Fruit fly (Drosophila melanogaster) whole organism, prepupa: Measurements from ENCODE around the gene CG31826.

Source experiments
- Blimp-1 ChIP-seq: fragments of 200-800 bp; sonication (Bioruptor generic); optimal IDR thresholded peaks from 3 replicates; lab custom pipeline; 2017; ENCODE audit warnings: missing biosample characterization, missing genetic modification characterization, mild to moderate bottlenecking, moderate library complexity, missing genetic modification reagents
- CG10669 ChIP-seq: fragments of 200-800 bp; sonication (Bioruptor generic); optimal IDR thresholded peaks from 3 replicates; lab custom pipeline; 2018; ENCODE audit warnings: missing biosample characterization, mild to moderate bottlenecking, missing genetic modification characterization, moderate library complexity
- CG11294 ChIP-seq: fragments of 200-800 bp; sonication (Bioruptor generic); IDR thresholded peaks from 2 replicates; pipeline ENCODE4 v1.3.6; 2022; ENCODE audit warnings: missing biosample characterization, missing genetic modification characterization
- CG11762 ChIP-seq: fragments of 200-800 bp; sonication (Bioruptor generic); optimal IDR thresholded peaks from 3 replicates; lab custom pipeline; 2016; ENCODE audit warnings: missing biosample characterization, missing genetic modification characterization; ENCODE audit not compliant: insufficient read depth
- CG15336 ChIP-seq: fragments of 200-800 bp; sonication (Bioruptor generic); IDR thresholded peaks from 2 replicates; pipeline ENCODE4 v1.3.6; 2022; ENCODE audit warnings: missing biosample characterization, missing genetic modification characterization
- CG16779 ChIP-seq: fragments of 200-800 bp; sonication (Bioruptor generic); optimal IDR thresholded peaks from 3 replicates; lab custom pipeline; 2017; ENCODE audit warnings: missing biosample characterization, mild to moderate bottlenecking, missing genetic modification characterization
- CG3032 ChIP-seq: fragments of 200-800 bp; optimal IDR thresholded peaks from 2 replicates; lab custom pipeline; 2019; ENCODE audit warnings: missing biosample characterization, mild to moderate bottlenecking, missing genetic modification characterization, moderate library complexity
- CG34406 ChIP-seq: fragments of 200-800 bp; sonication (Bioruptor generic); optimal IDR thresholded peaks from 3 replicates; lab custom pipeline; 2016; ENCODE audit warnings: missing biosample characterization, missing genetic modification characterization
- CG4318 ChIP-seq: fragments of 200-800 bp; sonication (Bioruptor generic); optimal IDR thresholded peaks from 3 replicates; lab custom pipeline; 2017; ENCODE audit warnings: missing biosample characterization, mild to moderate bottlenecking, missing genetic modification characterization
- CG6163 ChIP-seq: fragments of 200-800 bp; sonication (Bioruptor generic); IDR thresholded peaks from 3 replicates; pipeline ENCODE4 v1.3.6; 2022; ENCODE audit warnings: missing biosample characterization, missing genetic modification characterization
- CG6854 ChIP-seq: fragments of 200-800 bp; sonication (Bioruptor generic); optimal IDR thresholded peaks from 2 replicates; lab custom pipeline; 2017; ENCODE audit warnings: missing biosample characterization, mild to moderate bottlenecking, missing genetic modification characterization
- CG7368 ChIP-seq: fragments of 200-800 bp; sonication (Bioruptor generic); optimal IDR thresholded peaks from 3 replicates; lab custom pipeline; 2016; ENCODE audit warnings: missing biosample characterization, missing genetic modification characterization
- CG8119 ChIP-seq: fragments of 200-800 bp; sonication (Bioruptor generic); IDR thresholded peaks from 3 replicates; pipeline ENCODE4 v1.3.6; 2022; ENCODE audit warnings: missing biosample characterization, missing genetic modification characterization
- CG8319 ChIP-seq: fragments of 200-800 bp; sonication (Bioruptor generic); optimal IDR thresholded peaks from 3 replicates; lab custom pipeline; 2016; ENCODE audit warnings: missing biosample characterization, missing genetic modification characterization
- CG8632 ChIP-seq: fragments of 200-800 bp; sonication (Bioruptor generic); optimal IDR thresholded peaks from 3 replicates; lab custom pipeline; 2016; ENCODE audit warnings: missing biosample characterization, missing genetic modification characterization
- Ets21C ChIP-seq: fragments of 200-800 bp; sonication (Bioruptor generic); optimal IDR thresholded peaks from 3 replicates; lab custom pipeline; 2016; ENCODE audit warnings: missing biosample characterization, missing genetic modification characterization
- Gug ChIP-seq: fragments of 200-800 bp; sonication (Bioruptor generic); IDR thresholded peaks from 2 replicates; pipeline ENCODE4 v1.3.6; 2022; ENCODE audit warnings: missing biosample characterization, missing genetic modification characterization
- Hr38 ChIP-seq: sonication (Bioruptor generic); optimal IDR thresholded peaks from 2 replicates; lab custom pipeline; 2016; ENCODE audit warnings: missing biosample characterization, missing genetic modification characterization
- Hr39 ChIP-seq: fragments of 200-800 bp; sonication (Bioruptor generic); optimal IDR thresholded peaks from 2 replicates; lab custom pipeline; 2016; ENCODE audit warnings: missing biosample characterization, missing genetic modification characterization
- Met ChIP-seq: fragments of 200-800 bp; sonication (Bioruptor generic); optimal IDR thresholded peaks from 3 replicates; lab custom pipeline; 2016; ENCODE audit warnings: missing biosample characterization, missing genetic modification characterization
- OdsH ChIP-seq: fragments of 200-800 bp; sonication (Bioruptor generic); optimal IDR thresholded peaks from 3 replicates; lab custom pipeline; 2016; ENCODE audit warnings: missing biosample characterization, missing genetic modification characterization
- Smox ChIP-seq: fragments of 200-800 bp; sonication (Bioruptor generic); optimal IDR thresholded peaks from 3 replicates; lab custom pipeline; 2016; ENCODE audit warnings: missing biosample characterization, missing genetic modification characterization
- Sox102F ChIP-seq: fragments of 200-800 bp; sonication (Bioruptor generic); optimal IDR thresholded peaks from 2 replicates; lab custom pipeline; 2016; ENCODE audit warnings: missing biosample characterization, mild to moderate bottlenecking, missing genetic modification characterization
- Sox15 ChIP-seq: fragments of 200-800 bp; sonication (Bioruptor generic); optimal IDR thresholded peaks from 3 replicates; lab custom pipeline; 2016; ENCODE audit warnings: missing biosample characterization, missing genetic modification characterization
- cyc ChIP-seq: fragments of 200-800 bp; sonication (Bioruptor generic); optimal IDR thresholded peaks from 3 replicates; lab custom pipeline; 2016; ENCODE audit warnings: missing biosample characterization, missing genetic modification characterization
- eg ChIP-seq: fragments of 200-800 bp; sonication (Bioruptor generic); IDR thresholded peaks from 3 replicates; pipeline ENCODE4 v1.3.6; 2022; ENCODE audit warnings: missing biosample characterization, missing genetic modification characterization
- esn ChIP-seq: fragments of 200-800 bp; sonication (Bioruptor generic); optimal IDR thresholded peaks from 2 replicates; lab custom pipeline; 2016; ENCODE audit warnings: missing biosample characterization, mild to moderate bottlenecking, missing genetic modification characterization, moderate library complexity
- fd85E ChIP-seq: fragments of 200-800 bp; sonication (Bioruptor generic); optimal IDR thresholded peaks from 3 replicates; lab custom pipeline; 2016; ENCODE audit warnings: missing biosample characterization, missing genetic modification characterization
- fkh ChIP-seq: fragments of 200-800 bp; sonication (Bioruptor generic); optimal IDR thresholded peaks from 3 replicates; lab custom pipeline; 2017; ENCODE audit warnings: missing biosample characterization, mild to moderate bottlenecking, missing genetic modification characterization, moderate library complexity
- lz ChIP-seq: fragments of 200-800 bp; sonication (Bioruptor generic); optimal IDR thresholded peaks from 3 replicates; lab custom pipeline; 2016; ENCODE audit warnings: missing biosample characterization, missing genetic modification characterization
- net ChIP-seq: fragments of 200-800 bp; sonication (Bioruptor generic); optimal IDR thresholded peaks from 3 replicates; lab custom pipeline; 2016; ENCODE audit warnings: missing biosample characterization, missing genetic modification characterization
- pdm3 ChIP-seq: fragments of 200-800 bp; sonication (Bioruptor generic); optimal IDR thresholded peaks from 3 replicates; lab custom pipeline; 2016; ENCODE audit warnings: missing biosample characterization, missing genetic modification characterization
- salr ChIP-seq, 2 experiments: fragments of 200-800 bp; sonication (Bioruptor generic); optimal IDR thresholded peaks; 3 replicates each; lab custom pipeline; 2016 to 2018; ENCODE audit warnings: missing biosample characterization in 2 of 2, missing genetic modification characterization in 2 of 2, mild to moderate bottlenecking in 1 of 2
- spab ChIP-seq: fragments of 200-800 bp; sonication (Bioruptor generic); optimal IDR thresholded peaks from 2 replicates; lab custom pipeline; 2017; ENCODE audit warnings: missing biosample characterization, mild to moderate bottlenecking, missing genetic modification characterization, missing genetic modification reagents
- svp ChIP-seq: fragments of 200-800 bp; sonication (Bioruptor generic); peaks from one replicate; lab custom pipeline; 2016; ENCODE audit warnings: missing biosample characterization, missing genetic modification characterization
- topi ChIP-seq: fragments of 200-800 bp; sonication (Bioruptor generic); optimal IDR thresholded peaks from 3 replicates; lab custom pipeline; 2016; ENCODE audit warnings: missing biosample characterization, missing genetic modification characterization
- vri ChIP-seq: fragments of 200-800 bp; sonication (Bioruptor generic); optimal IDR thresholded peaks from 3 replicates; lab custom pipeline; 2016; ENCODE audit warnings: missing biosample characterization, mild to moderate bottlenecking, missing genetic modification characterization

CG31826 gene

DNA sequence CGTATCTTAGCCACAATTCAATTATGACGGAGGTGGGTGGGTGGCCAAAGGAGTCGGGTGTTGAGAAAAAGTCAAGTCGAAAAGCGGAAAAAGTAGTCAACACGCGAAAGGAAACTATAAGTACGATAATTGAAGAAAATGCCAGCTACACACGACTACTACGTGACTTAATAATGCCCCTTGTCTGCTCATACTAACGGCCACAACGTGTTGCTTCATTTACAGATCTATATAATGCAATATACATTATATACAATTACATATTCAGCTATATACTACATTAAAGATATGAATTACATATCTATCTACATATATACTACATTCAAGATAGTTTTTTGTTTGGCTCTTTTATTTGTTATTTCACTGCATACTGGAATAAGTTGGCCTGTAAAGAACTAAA, at the start of gene CG31826:
Gene CG31826, minus strand, starts transcription at position 101 of the 400 bp plus-strand sequence.
- TF ChIP-seq Sox15 (no peak), cyc (GFP tag; lab: Kevin White, UChicago) (no peak)

DNA sequence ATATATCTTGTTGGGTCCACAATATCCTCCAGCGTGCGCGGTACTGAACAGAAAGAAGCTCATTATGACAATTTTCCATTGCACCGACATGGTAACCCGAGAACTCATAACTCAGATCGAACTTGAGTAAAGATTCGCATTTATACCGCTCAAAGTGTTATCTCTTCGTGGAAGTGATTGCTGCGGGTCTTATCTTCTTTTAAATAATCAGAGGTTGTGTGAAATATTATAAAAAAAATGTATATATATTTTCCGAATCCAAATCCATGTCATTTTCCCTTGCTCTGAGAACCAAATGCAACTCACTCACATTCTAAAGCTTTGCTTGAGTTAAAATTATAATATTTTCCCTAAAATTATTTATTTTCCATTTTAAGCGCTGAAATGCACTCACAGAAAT, 39.1 kb upstream of the CG31826 start, which contains the start of gene CG42876:
Gene CG42876, minus strand, starts transcription at position 101 of the 400 bp plus-strand sequence.
- TF ChIP-seq svp (GFP tag; lab: Kevin White, UChicago) (peak; percentile 72), OdsH (GFP tag; lab: Kevin White, UChicago) (no peak), CG3032 (no peak)

DNA sequence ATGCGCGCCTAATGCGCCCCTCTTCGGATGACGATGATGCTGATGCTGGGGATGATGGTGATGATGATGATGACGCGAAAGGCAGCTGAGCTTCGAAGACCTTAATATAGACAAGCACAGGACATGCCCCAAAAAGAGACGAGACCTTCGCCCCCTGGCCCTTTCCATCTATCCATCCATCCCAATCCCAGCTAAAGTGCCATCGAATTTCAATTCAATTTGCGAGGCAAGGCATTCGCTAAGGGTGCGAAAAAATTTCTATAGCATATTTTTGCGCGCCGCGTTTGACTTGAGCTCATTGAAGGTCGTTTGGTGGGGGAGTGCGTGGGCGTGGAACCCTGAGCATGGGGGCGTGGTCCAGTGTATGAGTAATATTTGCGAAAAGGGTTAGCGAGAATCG, 23.4 kb upstream of the CG31826 start:
- no peak for TF ChIP-seq Smox (GFP tag; lab: Kevin White, UChicago)
- no peak for TF ChIP-seq Hr39 (GFP tag; lab: Kevin White, UChicago)
- TF ChIP-seq Gug (GFP tag; lab: Robert Waterston, UW) = no peak
- no peak for TF ChIP-seq esn (GFP tag; lab: Kevin White, UChicago)
- no peak for TF ChIP-seq CG8319 (GFP tag; lab: Kevin White, UChicago)
- TF ChIP-seq cyc (GFP tag; lab: Kevin White, UChicago) = no peak
- no peak for TF ChIP-seq topi
- no peak for TF ChIP-seq fkh (GFP tag; lab: Kevin White, UChicago)
- no peak for TF ChIP-seq CG10669

DNA sequence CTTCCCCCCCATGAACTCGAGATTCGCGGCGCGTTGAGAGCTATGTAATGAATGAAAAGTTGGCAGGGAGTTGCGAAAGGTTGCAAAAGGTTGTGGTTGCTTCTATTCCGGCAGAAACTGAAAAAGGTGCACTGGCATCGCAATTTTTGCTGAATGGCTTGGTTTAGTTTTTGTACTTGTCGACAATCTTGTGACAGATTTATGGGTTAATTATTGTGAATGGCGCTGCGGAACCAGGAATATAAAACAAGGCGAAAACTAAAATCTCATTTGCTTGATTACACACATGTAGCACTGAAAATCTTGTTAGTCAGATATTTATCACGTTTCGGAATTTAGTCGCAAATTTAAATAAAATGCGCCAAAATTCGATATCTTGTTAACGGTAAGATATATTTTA, 10.9 kb upstream of the CG31826 start, which contains the start of gene t-Grip91:
Gene t-Grip91, plus strand, starts transcription at position 301 of the 400 bp plus-strand sequence.
- no peak for TF ChIP-seq CG6163 (GFP tag; lab: Robert Waterston, UW)
- no peak for TF ChIP-seq Hr38 (GFP tag; lab: Kevin White, UChicago)

DNA sequence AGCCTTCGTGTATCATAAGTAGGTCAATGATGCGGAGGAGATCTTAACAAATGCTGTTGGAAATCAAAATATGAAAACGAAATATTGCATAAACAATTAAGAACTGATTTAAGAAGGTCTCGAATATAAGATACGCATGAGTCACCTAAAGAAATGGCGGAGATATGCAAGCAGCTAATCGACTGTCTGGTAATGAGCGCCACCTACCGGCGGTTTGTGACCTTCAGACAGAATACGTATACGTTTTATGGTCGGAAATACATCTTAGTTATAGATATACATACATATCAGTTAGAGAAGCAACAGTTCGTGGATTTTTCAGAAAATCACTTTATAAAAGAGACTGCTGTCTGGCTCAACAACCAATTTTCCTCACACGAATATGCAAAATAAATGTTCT, 10.1 kb upstream of the CG31826 start:
- no peak for TF ChIP-seq Gug (GFP tag; lab: Robert Waterston, UW)
- TF ChIP-seq Met = no peak
- TF ChIP-seq Sox102F (GFP tag; lab: Kevin White, UChicago) = no peak
- no peak for TF ChIP-seq fd85E
- no peak for TF ChIP-seq topi
- no peak for TF ChIP-seq CG15336 (GFP tag; lab: Robert Waterston, UW)
- TF ChIP-seq CG34406 = no peak
- no peak for TF ChIP-seq Smox (GFP tag; lab: Kevin White, UChicago)
- no peak for TF ChIP-seq pdm3 (GFP tag; lab: Kevin White, UChicago)
- no peak for TF ChIP-seq net (GFP tag; lab: Kevin White, UChicago)
- TF ChIP-seq spab (GFP tag; lab: Kevin White, UChicago) = no peak
- no peak for TF ChIP-seq salr (GFP tag; optimal IDR thresholded peaks at IDR 0.05; lab: Kevin White, UChicago)
- TF ChIP-seq CG8119 = no peak

DNA sequence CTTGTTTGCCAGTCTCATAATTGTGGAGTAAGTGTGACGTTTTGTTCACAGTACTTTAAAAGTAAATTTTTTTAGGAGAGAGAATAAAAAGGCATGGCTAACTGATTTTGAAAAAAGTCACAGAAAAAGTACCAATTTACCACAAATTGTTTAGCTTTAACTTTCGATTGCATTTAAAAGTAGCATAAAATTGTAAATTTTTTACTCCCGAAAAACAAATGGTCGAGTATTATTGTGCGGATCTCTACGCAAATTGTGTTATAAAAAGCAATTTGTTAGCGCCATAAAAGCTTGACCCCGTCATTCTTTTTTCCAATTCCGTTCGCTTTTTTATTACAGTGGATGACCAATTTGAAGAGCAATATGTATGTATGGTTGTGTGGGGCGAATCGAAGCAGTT, 3.8 kb upstream of the CG31826 start, which contains the start of gene CG43760:
Gene CG43760, minus strand, starts transcription at position 101 of the 400 bp plus-strand sequence.
- TF ChIP-seq CG8632 (no peak), CG34406 (no peak), esn (GFP tag; lab: Kevin White, UChicago) (no peak), Ets21C (GFP tag; lab: Kevin White, UChicago) (no peak), CG11294 (GFP tag; lab: Robert Waterston, UW) (no peak)
- TF ChIP-seq, all 60 proteins: peak for 0

DNA sequence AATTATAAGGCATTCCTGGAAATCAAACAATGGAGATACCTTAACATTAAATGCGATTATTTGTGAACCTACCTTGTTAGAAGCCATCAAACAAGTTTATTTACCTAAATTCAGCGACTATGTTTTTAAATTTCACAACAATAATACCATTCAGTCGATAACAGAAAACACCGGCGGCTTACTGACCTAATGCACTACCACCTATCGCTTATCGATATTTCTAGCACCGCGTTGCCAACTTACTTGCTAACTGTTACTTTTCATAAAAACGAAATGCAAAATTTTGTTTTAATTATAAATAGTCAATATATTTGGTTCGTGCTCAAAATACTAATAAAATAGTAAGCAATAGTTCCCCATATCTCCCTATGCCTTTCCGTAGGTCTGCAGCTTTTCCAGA, 1.9 kb downstream of the CG31826 start, which contains the start of gene Ku80:
Gene Ku80, minus strand, starts transcription at position 182 of the 400 bp plus-strand sequence.
- no peak for TF ChIP-seq fkh (GFP tag; lab: Kevin White, UChicago)
- no peak for TF ChIP-seq eg (GFP tag; lab: Robert Waterston, UW)
- TF ChIP-seq fd85E = no peak
- TF ChIP-seq net (GFP tag; lab: Kevin White, UChicago) = no peak
- no peak for TF ChIP-seq lz
- TF ChIP-seq vri (GFP tag; lab: Kevin White, UChicago) = no peak
- TF ChIP-seq CG7368 = no peak
- TF ChIP-seq CG16779 = no peak
- no peak for TF ChIP-seq salr (GFP tag; optimal IDR thresholded peaks at IDR 0.05; lab: Kevin White, UChicago)
- TF ChIP-seq Smox (GFP tag; lab: Kevin White, UChicago) = no peak
- no peak for TF ChIP-seq CG6854 (GFP tag; lab: Kevin White, UChicago)
- no peak for TF ChIP-seq CG4318
- TF ChIP-seq Gug (GFP tag; lab: Robert Waterston, UW) = no peak
- TF ChIP-seq CG11294 (GFP tag; lab: Robert Waterston, UW) = no peak
- TF ChIP-seq CG11762 (GFP tag; lab: Kevin White, UChicago) = no peak
- no peak for TF ChIP-seq CG8119
- no peak for TF ChIP-seq CG6163 (GFP tag; lab: Robert Waterston, UW)
- no peak for TF ChIP-seq Met
- TF ChIP-seq Blimp-1 (GFP tag; lab: Kevin White, UChicago) = no peak
